Fruit fly (Drosophila melanogaster): ENCODE data around the gene Npc2b.
A peak's percentile ranks its signal among the peaks of the same experiment; 100 is the strongest.

Gene Npc2b

dm6 chr3R:14085555-14085954 lies 3.8 kb upstream of the Npc2b start (continued):
- TF ChIP-seq stc (GFP tag; IDR thresholded peaks at IDR 0.05): no peak
- no peak for TF ChIP-seq fu2 (GFP tag; optimal IDR thresholded peaks at IDR 0.05)
- TF ChIP-seq sr (GFP tag; IDR thresholded peaks at IDR 0.05): no peak
- TF ChIP-seq Ets65A (GFP tag): no peak
- no peak for TF ChIP-seq Doc3 (GFP tag; IDR thresholded peaks at IDR 0.05; ENCODE audit: partially characterized antibody)
- TF ChIP-seq CG7556 (GFP tag; optimal IDR thresholded peaks at IDR 0.05): peak; percentile 14
- no peak for TF ChIP-seq Deaf1 (tag; optimal IDR thresholded peaks at IDR 0.05)
- TF ChIP-seq wdn (GFP tag; IDR thresholded peaks at IDR 0.05): no peak
- no peak for TF ChIP-seq zfh1 (GFP tag; IDR thresholded peaks at IDR 0.05)
- TF ChIP-seq pita (GFP tag; optimal IDR thresholded peaks at IDR 0.05): no peak
- TF ChIP-seq HmgD (GFP tag; optimal IDR thresholded peaks at IDR 0.05): no peak
- no peak for TF ChIP-seq crol (GFP tag; IDR thresholded peaks at IDR 0.05)
- TF ChIP-seq Adf1 (GFP tag; IDR thresholded peaks at IDR 0.05): no peak

- TF ChIP-seq CG15601 (tag; optimal IDR thresholded peaks at IDR 0.05): no peak
- TF ChIP-seq sens (GFP tag): peak; percentile 1
- TF ChIP-seq tna (GFP tag; IDR thresholded peaks at IDR 0.05; ENCODE audit: partially characterized antibody): no peak
- TF ChIP-seq Bteb2 (GFP tag; optimal IDR thresholded peaks at IDR 0.05): no peak
- no peak for TF ChIP-seq Dfd (GFP tag; optimal IDR thresholded peaks at IDR 0.05)
- no peak for TF ChIP-seq slp2 (GFP tag; optimal IDR thresholded peaks at IDR 0.05)
- no peak for TF ChIP-seq kah (GFP tag; optimal IDR thresholded peaks at IDR 0.05)
- peak; percentile 73; the same call in 1 of the 3 replicates for TF ChIP-seq z (GFP tag; IDR thresholded peaks at IDR 0.05)
- TF ChIP-seq CG30403 (GFP tag; optimal IDR thresholded peaks at IDR 0.05): no peak
- TF ChIP-seq CG15696 (tag; optimal IDR thresholded peaks at IDR 0.05): no peak
- TF ChIP-seq en (GFP tag; optimal IDR thresholded peaks at IDR 0.05): no peak
- peak; percentile 55 for TF ChIP-seq nom (GFP tag; optimal IDR thresholded peaks at IDR 0.05)
- TF ChIP-seq CG13296 (GFP tag; optimal IDR thresholded peaks at IDR 0.05): no peak
- no peak for TF ChIP-seq CG3995 (GFP tag; optimal IDR thresholded peaks at IDR 0.05)
These were observed 1.2 kb upstream of the Npc2b start for dm6 chr3R:14088157-14088556.

dm6 chr3R:14095428-14095827 lies 6.1 kb downstream of the Npc2b start:
- no peak; the same call in 1 of the 2 replicates for TF ChIP-seq Nf-YA (GFP tag; IDR thresholded peaks at IDR 0.05)
- no peak for TF ChIP-seq HLH4C (GFP tag; IDR thresholded peaks at IDR 0.05; ENCODE audit: partially characterized antibody)
- TF ChIP-seq CG15696 (tag; optimal IDR thresholded peaks at IDR 0.05): no peak
- TF ChIP-seq CG7786 (GFP tag; optimal IDR thresholded peaks at IDR 0.05): no peak
- peak; percentile 24 for TF ChIP-seq CG5245 (GFP tag; optimal IDR thresholded peaks at IDR 0.05)
- TF ChIP-seq CG4328 (GFP tag; optimal IDR thresholded peaks at IDR 0.05): no peak
- no peak for TF ChIP-seq CG7963 (GFP tag; IDR thresholded peaks at IDR 0.05; ENCODE audit: partially characterized antibody)
- TF ChIP-seq Dad (GFP tag; optimal IDR thresholded peaks at IDR 0.05): no peak
- TF ChIP-seq MTF-1 (GFP tag; optimal IDR thresholded peaks at IDR 0.05; ENCODE audit: borderline replicate concordance): no peak
- no peak for TF ChIP-seq D (optimal IDR thresholded peaks at IDR 0.05)
- TF ChIP-seq D (GFP tag; optimal IDR thresholded peaks at IDR 0.05): peak; percentile 34
- TF ChIP-seq GATAe (GFP tag; conservative IDR thresholded peaks at IDR 0.05): no peak
- peak; percentile 16 for TF ChIP-seq CG9727 (GFP tag; optimal IDR thresholded peaks at IDR 0.05)
- no peak for TF ChIP-seq CG13123 (GFP tag; optimal IDR thresholded peaks at IDR 0.05)
- TF ChIP-seq CG11247 (GFP tag; IDR thresholded peaks at IDR 0.05): no peak
- peak; percentile 25 for TF ChIP-seq nau (GFP tag; optimal IDR thresholded peaks at IDR 0.05)
- TF ChIP-seq tin (GFP tag; optimal IDR thresholded peaks at IDR 0.05): peak; percentile 22
- TF ChIP-seq nom (GFP tag; optimal IDR thresholded peaks at IDR 0.05): no peak
- no peak for TF ChIP-seq CG15073 (GFP tag; optimal IDR thresholded peaks at IDR 0.05)
- TF ChIP-seq Atf-2 (GFP tag; optimal IDR thresholded peaks at IDR 0.05): no peak
- TF ChIP-seq CG10565 (GFP tag; optimal IDR thresholded peaks at IDR 0.05): no peak
- TF ChIP-seq CG1603 (tag; optimal IDR thresholded peaks at IDR 0.05): no peak
- TF ChIP-seq bcd (GFP tag; optimal IDR thresholded peaks at IDR 0.05): no peak
- TF ChIP-seq Mes4 (GFP tag; optimal IDR thresholded peaks at IDR 0.05): no peak
- no peak for TF ChIP-seq CG3407 (GFP tag; optimal IDR thresholded peaks at IDR 0.05)
- TF ChIP-seq ato (GFP tag; IDR thresholded peaks at IDR 0.05; ENCODE audit: partially characterized antibody): no peak

Measured in whole organism, embryonic.